Fruit fly (Drosophila melanogaster) whole organism, embryonic: ENCODE measurements around the gene FBXO11.

Experiments
- Bgb ChIP-seq: fragments of 200-800 bp; sonication (Bioruptor generic); IDR thresholded peaks from 2 replicates; pipeline ENCODE4 v1.3.6; 2022; ENCODE audit warnings: missing biosample characterization, missing genetic modification characterization; ENCODE audit not compliant: partially characterized antibody
- CG11247 ChIP-seq: fragments of 200-800 bp; sonication (Bioruptor generic); IDR thresholded peaks from 2 replicates; pipeline ENCODE4 v1.3.6; 2022; ENCODE audit warnings: missing biosample characterization, missing genetic modification characterization
- CG15696 ChIP-seq: fragments of 200-800 bp; sonication (Bioruptor generic); optimal IDR thresholded peaks from 2 replicates; lab custom pipeline; 2019; ENCODE audit warnings: missing biosample characterization, mild to moderate bottlenecking, missing genetic modification characterization, moderate library complexity
- CG1602 ChIP-seq: fragments of 200-800 bp; sonication (Bioruptor generic); optimal IDR thresholded peaks from 3 replicates; lab custom pipeline; 2016; ENCODE audit warnings: missing biosample characterization, missing genetic modification characterization
- CG17186 ChIP-seq: fragments of 200-800 bp; sonication (Bioruptor generic); optimal IDR thresholded peaks from 3 replicates; lab custom pipeline; 2017; ENCODE audit warnings: missing biosample characterization, missing genetic modification reagents, missing genetic modification characterization
- CG17802 ChIP-seq: fragments of 200-800 bp; sonication (Bioruptor generic); optimal IDR thresholded peaks from 2 replicates; lab custom pipeline; 2018; ENCODE audit warnings: missing biosample characterization, mild to moderate bottlenecking, missing genetic modification characterization, moderate library complexity
- CG2712 ChIP-seq: fragments of 200-800 bp; optimal IDR thresholded peaks from 3 replicates; lab custom pipeline; 2019; ENCODE audit warnings: missing biosample characterization, mild to moderate bottlenecking, missing genetic modification characterization, moderate library complexity
- CG3281 ChIP-seq: fragments of 200-800 bp; sonication (Bioruptor generic); optimal IDR thresholded peaks from 3 replicates; lab custom pipeline; 2017; ENCODE audit warnings: missing biosample characterization, mild to moderate bottlenecking, missing genetic modification characterization
- CG33213 ChIP-seq: fragments of 200-800 bp; sonication (Bioruptor generic); optimal IDR thresholded peaks from 3 replicates; lab custom pipeline; 2016; ENCODE audit warnings: missing biosample characterization, missing genetic modification characterization
- CG5245 ChIP-seq: fragments of 200-800 bp; sonication (Bioruptor generic); optimal IDR thresholded peaks from 3 replicates; lab custom pipeline; 2016; ENCODE audit warnings: missing biosample characterization, missing genetic modification characterization
- CG5953 ChIP-seq: fragments of 200-800 bp; sonication (Bioruptor generic); IDR thresholded peaks from 2 replicates; pipeline ENCODE4 v1.3.6; 2022; ENCODE audit warnings: missing biosample characterization, missing genetic modification characterization
- CG6654 ChIP-seq: fragments of 200-800 bp; sonication (Bioruptor generic); optimal IDR thresholded peaks from 2 replicates; lab custom pipeline; 2017; ENCODE audit warnings: missing biosample characterization, mild to moderate bottlenecking, missing genetic modification characterization
- CG6791 ChIP-seq: fragments of 200-800 bp; sonication (Bioruptor generic); IDR thresholded peaks from 3 replicates; pipeline ENCODE4 v1.3.6; 2022; ENCODE audit warnings: missing biosample characterization, missing genetic modification characterization; ENCODE audit not compliant: partially characterized antibody
- CG7556 ChIP-seq: fragments of 200-800 bp; sonication (Bioruptor generic); optimal IDR thresholded peaks from 2 replicates; lab custom pipeline; 2017; ENCODE audit warnings: missing biosample characterization, mild to moderate bottlenecking, missing genetic modification characterization
- CG8281 ChIP-seq: fragments of 200-800 bp; sonication (Bioruptor generic); optimal IDR thresholded peaks from 2 replicates; lab custom pipeline; 2018; ENCODE audit warnings: missing biosample characterization, mild to moderate bottlenecking, missing genetic modification characterization, moderate library complexity
- CG8388 ChIP-seq: fragments of 200-800 bp; sonication (Bioruptor generic); optimal IDR thresholded peaks from 2 replicates; lab custom pipeline; 2019; ENCODE audit warnings: missing biosample characterization, mild to moderate bottlenecking, missing genetic modification characterization, moderate library complexity
- D ChIP-seq, 2 experiments: fragments of 200-800 bp in 1 of 2; fragments of >200 bp in 1 of 2; sonication (Bioruptor generic) in 1 of 2; optimal IDR thresholded peaks; 2 replicates in 1 of 2; 3 replicates in 1 of 2; lab custom pipeline; 2017; ENCODE audit warnings: mild to moderate bottlenecking in 1 of 2, missing biosample characterization in 1 of 2, missing genetic modification characterization in 1 of 2, missing genetic modification reagents in 1 of 2
- D19A ChIP-seq: fragments of 200-800 bp; optimal IDR thresholded peaks from 3 replicates; lab custom pipeline; 2019; ENCODE audit warnings: missing biosample characterization, mild to moderate bottlenecking, missing genetic modification characterization, moderate library complexity
- Dek ChIP-seq: fragments of 200-800 bp; sonication (Bioruptor generic); optimal IDR thresholded peaks from 3 replicates; lab custom pipeline; 2019; ENCODE audit warnings: missing biosample characterization, mild to moderate bottlenecking, missing genetic modification characterization, moderate library complexity
- Dfd ChIP-seq, 2 experiments: fragments of >200 bp; optimal IDR thresholded peaks; 2 replicates each; lab custom pipeline; 2017; ENCODE audit warnings: missing biosample characterization in 2 of 2, missing genetic modification characterization in 2 of 2
- Ets97D ChIP-seq: fragments of 200-800 bp; sonication (Bioruptor generic); optimal IDR thresholded peaks from 3 replicates; lab custom pipeline; 2016; ENCODE audit warnings: missing biosample characterization, missing genetic modification characterization
- Gsc ChIP-seq: fragments of 200-800 bp; sonication (Bioruptor generic); IDR thresholded peaks from 2 replicates; pipeline ENCODE4 v1.3.6; 2022; ENCODE audit warnings: missing biosample characterization, missing genetic modification characterization
- Hmx ChIP-seq: fragments of 200-800 bp; sonication (Bioruptor generic); optimal IDR thresholded peaks from 2 replicates; lab custom pipeline; 2016; ENCODE audit warnings: missing biosample characterization, missing genetic modification characterization
- Hr78 ChIP-seq, 2 experiments: fragments of 200-800 bp in 1 of 2; fragments of >200 bp in 1 of 2; sonication (Bioruptor generic) in 1 of 2; optimal IDR thresholded peaks; 2 replicates each; lab custom pipeline; 2017 to 2019; ENCODE audit warnings: missing biosample characterization in 2 of 2, missing genetic modification characterization in 2 of 2, mild to moderate bottlenecking in 1 of 2, moderate library complexity in 1 of 2
- NK7.1 ChIP-seq: fragments of 200-800 bp; sonication (Bioruptor generic); optimal IDR thresholded peaks from 3 replicates; lab custom pipeline; 2016; ENCODE audit warnings: missing biosample characterization, missing genetic modification characterization
- Nf-YA ChIP-seq: fragments of 200-800 bp; sonication (Bioruptor generic); IDR thresholded peaks from 2 replicates; pipeline ENCODE4 v1.3.6; 2022; ENCODE audit warnings: missing biosample characterization, missing genetic modification characterization
- Sox100B ChIP-seq: fragments of 200-800 bp; sonication (Bioruptor generic); optimal IDR thresholded peaks from 3 replicates; lab custom pipeline; 2018; ENCODE audit warnings: missing biosample characterization, mild to moderate bottlenecking, missing genetic modification characterization
- Sox102F ChIP-seq: fragments of 200-800 bp; sonication (Bioruptor generic); optimal IDR thresholded peaks from 2 replicates; lab custom pipeline; 2018; ENCODE audit warnings: missing biosample characterization, mild to moderate bottlenecking, missing genetic modification characterization, moderate library complexity
- Xrp1 ChIP-seq: fragments of 200-800 bp; sonication (Bioruptor generic); IDR thresholded peaks from 2 replicates; pipeline ENCODE4 v1.3.6; 2022; ENCODE audit warnings: missing biosample characterization, missing genetic modification characterization
- YL-1 ChIP-seq: fragments of 200-800 bp; sonication (Bioruptor generic); optimal IDR thresholded peaks from 3 replicates; lab custom pipeline; 2017; ENCODE audit warnings: missing biosample characterization, mild to moderate bottlenecking, missing genetic modification characterization
- bigmax ChIP-seq: fragments of 200-800 bp; sonication (Bioruptor generic); optimal IDR thresholded peaks from 2 replicates; lab custom pipeline; 2018; ENCODE audit warnings: missing biosample characterization, mild to moderate bottlenecking, missing genetic modification characterization
- bsh ChIP-seq, 2 experiments: fragments of 200-800 bp; sonication (Bioruptor generic); optimal IDR thresholded peaks; 2 replicates each; lab custom pipeline; 2017 to 2018; ENCODE audit warnings: mild to moderate bottlenecking in 2 of 2, missing biosample characterization in 2 of 2, missing genetic modification characterization in 2 of 2, moderate library complexity in 1 of 2
- chinmo ChIP-seq: fragments of 200-800 bp; sonication (Bioruptor generic); IDR thresholded peaks from 4 replicates; pipeline ENCODE4 v1.3.6; 2022; ENCODE audit warnings: missing biosample characterization, missing genetic modification characterization; ENCODE audit not compliant: partially characterized antibody
- corto ChIP-seq: fragments of 200-800 bp; sonication (Bioruptor generic); optimal IDR thresholded peaks from 2 replicates; lab custom pipeline; 2016; ENCODE audit warnings: missing biosample characterization, mild to moderate bottlenecking, missing genetic modification characterization, moderate library complexity
- dimm ChIP-seq: fragments of 200-800 bp; sonication (Bioruptor generic); IDR thresholded peaks from 2 replicates; pipeline ENCODE4 v1.3.6; 2022; ENCODE audit warnings: missing biosample characterization, missing genetic modification characterization
- dmrt11E ChIP-seq: fragments of 200-800 bp; sonication (Bioruptor generic); optimal IDR thresholded peaks from 3 replicates; lab custom pipeline; 2018; ENCODE audit warnings: missing biosample characterization, mild to moderate bottlenecking, missing genetic modification characterization, moderate library complexity
- eyg ChIP-seq: fragments of 200-800 bp; sonication (Bioruptor generic); optimal IDR thresholded peaks from 3 replicates; lab custom pipeline; 2016; ENCODE audit warnings: missing biosample characterization, missing genetic modification characterization
- fd102C ChIP-seq: fragments of 200-800 bp; sonication (Bioruptor generic); optimal IDR thresholded peaks from 2 replicates; lab custom pipeline; 2018; ENCODE audit warnings: missing biosample characterization, mild to moderate bottlenecking, missing genetic modification characterization, moderate library complexity
- fd64A ChIP-seq: fragments of 200-800 bp; sonication (Bioruptor generic); optimal IDR thresholded peaks from 3 replicates; lab custom pipeline; 2018; ENCODE audit warnings: missing biosample characterization, mild to moderate bottlenecking, missing genetic modification characterization
- fu2 ChIP-seq: fragments of 200-800 bp; sonication (Bioruptor generic); optimal IDR thresholded peaks from 2 replicates; lab custom pipeline; 2016; ENCODE audit warnings: missing biosample characterization, missing genetic modification characterization
- gem ChIP-seq: fragments of 200-800 bp; sonication (Bioruptor generic); optimal IDR thresholded peaks from 2 replicates; lab custom pipeline; 2019; ENCODE audit warnings: missing biosample characterization, mild to moderate bottlenecking, missing genetic modification characterization, moderate library complexity
- h ChIP-seq: fragments of >200 bp; optimal IDR thresholded peaks from 2 replicates; lab custom pipeline; 2017
- kay ChIP-seq: fragments of 200-800 bp; sonication (Bioruptor generic); optimal IDR thresholded peaks from 2 replicates; lab custom pipeline; 2016; ENCODE audit warnings: missing biosample characterization, missing genetic modification characterization
- ro ChIP-seq: fragments of 200-800 bp; sonication (Bioruptor generic); IDR thresholded peaks from 2 replicates; pipeline ENCODE4 v1.3.6; 2022; ENCODE audit warnings: missing biosample characterization, missing genetic modification characterization
- sr ChIP-seq: fragments of 200-800 bp; sonication (Bioruptor generic); IDR thresholded peaks from 3 replicates; pipeline ENCODE4 v1.3.6; 2022; ENCODE audit warnings: missing biosample characterization, missing genetic modification characterization
- sug ChIP-seq: fragments of 200-800 bp; optimal IDR thresholded peaks from 2 replicates; lab custom pipeline; 2019; ENCODE audit warnings: missing biosample characterization, mild to moderate bottlenecking, missing genetic modification characterization, moderate library complexity
- tap ChIP-seq: fragments of 200-800 bp; optimal IDR thresholded peaks from 3 replicates; lab custom pipeline; 2019; ENCODE audit warnings: missing biosample characterization, mild to moderate bottlenecking, missing genetic modification characterization, moderate library complexity
- tin ChIP-seq: fragments of 200-800 bp; sonication (Bioruptor generic); optimal IDR thresholded peaks from 3 replicates; lab custom pipeline; 2016; ENCODE audit warnings: missing biosample characterization, missing genetic modification characterization
- trem ChIP-seq: fragments of 200-800 bp; optimal IDR thresholded peaks from 3 replicates; lab custom pipeline; 2019; ENCODE audit warnings: missing biosample characterization, mild to moderate bottlenecking, missing genetic modification characterization, moderate library complexity
- ttk ChIP-seq: fragments of 200-800 bp; sonication (Bioruptor generic); IDR thresholded peaks from 2 replicates; pipeline ENCODE4 v2.1.2; 2022; ENCODE audit warnings: missing biosample characterization, missing genetic modification characterization

FBXO11 gene

dm6 chr3R:9777941-9778360 is 31.2 kb downstream of the FBXO11 start, which contains the start of gene RpS29:
TSS of gene RpS29 (plus strand) at chr3R:9778042.
- TF ChIP-seq corto (GFP tag; lab: Kevin White, UChicago) (no peak), CG5245 (GFP tag; lab: Kevin White, UChicago) (peak; percentile 66), CG15696 (tag; lab: Kevin White, UChicago) (peak; percentile 58), chinmo (peak; percentile 92), CG2712 (tag; lab: Kevin White, UChicago) (peak; percentile 73), CG6791 (GFP tag; lab: Robert Waterston, UW) (peak; percentile 97), fu2 (GFP tag; lab: Kevin White, UChicago) (peak; percentile 84), CG5953 (GFP tag; lab: Robert Waterston, UW) (peak; percentile 60), kay (GFP tag; lab: Kevin White, UChicago) (peak; percentile 32), CG33213 (GFP tag; lab: Kevin White, UChicago) (peak; percentile 94), Dfd (GFP tag; optimal IDR thresholded peaks at IDR 0.05; lab: Kevin White, UChicago) (no peak), CG8388 (GFP tag; lab: Kevin White, UChicago) (peak; percentile 52), tin (GFP tag; lab: Kevin White, UChicago) (peak; percentile 74), NK7.1 (GFP tag; lab: Kevin White, UChicago) (peak; percentile 65), CG17802 (peak; percentile 53), Dek (tag; lab: Kevin White, UChicago) (peak; percentile 77), trem (peak; percentile 92), Sox102F (peak; percentile 14), Hr78 (GFP tag; optimal IDR thresholded peaks at IDR 0.05; lab: Kevin White, UChicago) (no peak), bigmax (GFP tag; lab: Kevin White, UChicago) (peak; percentile 99), gem (tag; lab: Kevin White, UChicago) (peak; percentile 61), D19A (tag; lab: Kevin White, UChicago) (peak; percentile 34), Xrp1 (GFP tag; lab: Robert Waterston, UW) (peak; percentile 63), Bgb (GFP tag; lab: Robert Waterston, UW) (peak; percentile 98), CG11247 (GFP tag; lab: Robert Waterston, UW) (peak; percentile 84), YL-1 (GFP tag; lab: Kevin White, UChicago) (peak; percentile 99), CG6654 (GFP tag; lab: Kevin White, UChicago) (peak; percentile 1), CG8281 (peak; percentile 8), eyg (GFP tag; lab: Kevin White, UChicago) (peak; percentile 70), Ets97D (GFP tag; lab: Kevin White, UChicago) (peak; percentile 98), Hmx (GFP tag; lab: Kevin White, UChicago) (no peak), bsh (GFP tag; optimal IDR thresholded peaks at IDR 0.05; lab: Kevin White, UChicago) (peak; percentile 46 to 49), ttk (peak; percentile 79), dmrt11E (tag; lab: Kevin White, UChicago) (peak; percentile 54), h (lab: Kevin White, UChicago) (no peak), sug (tag; lab: Kevin White, UChicago) (peak; percentile 89), CG1602 (GFP tag; lab: Kevin White, UChicago) (peak; percentile 64), Nf-YA (GFP tag; lab: Robert Waterston, UW) (peak; percentile 59), D (optimal IDR thresholded peaks at IDR 0.05; lab: Kevin White, UChicago) (no peak), D (GFP tag; optimal IDR thresholded peaks at IDR 0.05; lab: Kevin White, UChicago) (peak; percentile 60), fd102C (GFP tag; lab: Kevin White, UChicago) (no peak), CG3281 (GFP tag; lab: Kevin White, UChicago) (peak; percentile 85), Gsc (no peak), CG7556 (GFP tag; lab: Kevin White, UChicago) (peak; percentile 45), Sox100B (GFP tag; lab: Kevin White, UChicago) (no peak), sr (GFP tag; lab: Robert Waterston, UW) (peak; percentile 61; the same call in 2 of the 3 replicates), CG17186 (GFP tag; lab: Kevin White, UChicago) (peak; percentile 90), tap (tag; lab: Kevin White, UChicago) (peak; percentile 38), ro (GFP tag; lab: Robert Waterston, UW) (peak; percentile 54; the same call in 1 of the 2 replicates), dimm (GFP tag; lab: Robert Waterston, UW) (no peak), fd64A (GFP tag; lab: Kevin White, UChicago) (peak; percentile 59)
